Worm (Caenorhabditis elegans) whole organism, young adult: ENCODE data around the gene R05F9.11.
A peak's percentile ranks its signal among the peaks of the same experiment; 100 is the strongest.

Experiments used
- B0019.2 ChIP-seq: fragments of 200-800 bp; sonication (Bioruptor generic); conservative IDR thresholded peaks from 2 replicates; pipeline ENCODE4 v1.3.6; 2022; ENCODE audit warnings: missing genetic modification reagents, missing genetic modification characterization, missing compliant biosample characterization
- D2030.7 ChIP-seq: fragments of 200-800 bp; sonication (Bioruptor generic); IDR thresholded peaks from 2 replicates; pipeline ENCODE4 v1.3.6; 2022; ENCODE audit warnings: missing genetic modification reagents, missing genetic modification characterization, missing compliant biosample characterization
- F23B12.7 ChIP-seq: sonication (generic microtip); optimal IDR thresholded peaks from 2 replicates; lab custom pipeline; 2017; ENCODE audit warnings: missing genetic modification characterization, mild to moderate bottlenecking, missing compliant biosample characterization, antibody characterized with exemption, moderate library complexity; ENCODE audit not compliant: insufficient read depth
- F39B2.1 ChIP-seq: fragments of 200-800 bp; sonication (Bioruptor generic); IDR thresholded peaks from 2 replicates; pipeline ENCODE4 v1.3.6; 2022; ENCODE audit warnings: missing genetic modification reagents, missing genetic modification characterization, missing compliant biosample characterization
- F49E8.2 ChIP-seq: sonication (generic microtip); optimal IDR thresholded peaks from 3 replicates; lab custom pipeline; 2017; ENCODE audit warnings: missing genetic modification characterization, mild to moderate bottlenecking, missing compliant biosample characterization, antibody characterized with exemption, moderate library complexity; ENCODE audit not compliant: insufficient read depth
- F57C9.4 ChIP-seq: sonication (generic microtip); optimal IDR thresholded peaks from 2 replicates; lab custom pipeline; 2017; ENCODE audit warnings: mild to moderate bottlenecking, missing genetic modification characterization, missing compliant biosample characterization
- K11D2.4 ChIP-seq: fragments of 200-800 bp; sonication (Bioruptor generic); IDR thresholded peaks from 2 replicates; pipeline ENCODE4 v1.3.6; 2022; ENCODE audit warnings: missing genetic modification reagents, missing genetic modification characterization, missing compliant biosample characterization
- T07F8.4 ChIP-seq: sonication (generic microtip); optimal IDR thresholded peaks from 2 replicates; lab custom pipeline; 2016; ENCODE audit warnings: mild to moderate bottlenecking, missing genetic modification characterization, moderate library complexity, missing compliant biosample characterization
- Y53F4B.3 ChIP-seq: fragments of 200-800 bp; sonication (Bioruptor generic); IDR thresholded peaks from 2 replicates; pipeline ENCODE4 v1.3.6; 2022; ENCODE audit warnings: missing genetic modification reagents, missing genetic modification characterization, missing compliant biosample characterization
- Y53G8AR.9 ChIP-seq: fragments of 200-800 bp; sonication (Bioruptor generic); conservative IDR thresholded peaks from 2 replicates; pipeline ENCODE4 v1.3.6; 2022; ENCODE audit warnings: missing genetic modification reagents, missing genetic modification characterization, missing compliant biosample characterization
- Y56A3A.18 ChIP-seq: fragments of 200-800 bp; sonication (Bioruptor generic); IDR thresholded peaks from 2 replicates; pipeline ENCODE4 v1.3.6; 2022; ENCODE audit warnings: missing genetic modification reagents, missing genetic modification characterization, missing compliant biosample characterization
- Y79H2A.3 ChIP-seq: fragments of 200-800 bp; sonication (Bioruptor generic); conservative IDR thresholded peaks from 2 replicates; pipeline ENCODE4 v1.3.6; 2022; ENCODE audit warnings: missing genetic modification reagents, missing genetic modification characterization, missing compliant biosample characterization
- akir-1 ChIP-seq: fragments of 200-800 bp; sonication (Bioruptor generic); optimal IDR thresholded peaks from 2 replicates; lab custom pipeline; 2018; ENCODE audit warnings: mild to moderate bottlenecking, missing genetic modification characterization, moderate library complexity, missing compliant biosample characterization
- ama-1 ChIP-seq, 3 experiments: fragments of 150-350 bp in 1 of 3; sonication (generic microtip) in 2 of 3; optimal IDR thresholded peaks; 2 replicates each; lab custom pipeline; 2014 to 2018; ENCODE audit warnings: missing biosample characterization in 2 of 3, missing genetic modification characterization in 2 of 3, missing genetic modification reagents in 2 of 3
- athp-1 ChIP-seq: sonication (generic microtip); optimal IDR thresholded peaks from 2 replicates; lab custom pipeline; 2017; ENCODE audit warnings: mild to moderate bottlenecking, missing genetic modification characterization, missing compliant biosample characterization
- attf-6 ChIP-seq: fragments of 200-800 bp; sonication (Bioruptor generic); IDR thresholded peaks from 2 replicates; pipeline ENCODE4 v1.3.6; 2022; ENCODE audit warnings: missing genetic modification reagents, missing genetic modification characterization, missing compliant biosample characterization
- bed-1 ChIP-seq: fragments of 200-800 bp; sonication (Bioruptor generic); IDR thresholded peaks from 2 replicates; pipeline ENCODE4 v1.3.6; 2022; ENCODE audit warnings: missing genetic modification reagents, missing genetic modification characterization, missing compliant biosample characterization
- ccch-3 ChIP-seq: fragments of 200-800 bp; sonication (Bioruptor generic); optimal IDR thresholded peaks from 2 replicates; lab custom pipeline; 2018; ENCODE audit warnings: mild to moderate bottlenecking, missing genetic modification characterization, missing compliant biosample characterization
- ceh-100 ChIP-seq: fragments of 200-800 bp; sonication (Bioruptor generic); IDR thresholded peaks from 2 replicates; pipeline ENCODE4 v1.3.6; 2022; ENCODE audit warnings: missing genetic modification reagents, missing genetic modification characterization, missing compliant biosample characterization
- ceh-40 ChIP-seq: fragments of 200-800 bp; sonication (Bioruptor generic); IDR thresholded peaks from 2 replicates; pipeline ENCODE4 v1.3.6; 2022; ENCODE audit warnings: missing genetic modification characterization, missing compliant biosample characterization
- ceh-58 ChIP-seq: fragments of 200-800 bp; sonication (Bioruptor generic); IDR thresholded peaks from 2 replicates; pipeline ENCODE4 v1.3.6; 2022; ENCODE audit warnings: missing genetic modification characterization, missing compliant biosample characterization
- ceh-79 ChIP-seq: sonication (generic microtip); optimal IDR thresholded peaks from 2 replicates; lab custom pipeline; 2017; ENCODE audit warnings: mild to moderate bottlenecking, missing genetic modification characterization, missing compliant biosample characterization
- die-1 ChIP-seq: sonication (generic microtip); optimal IDR thresholded peaks from 2 replicates; lab custom pipeline; 2016; ENCODE audit warnings: missing genotype, mild to moderate bottlenecking, missing genetic modification characterization, missing compliant biosample characterization
- dox-1 ChIP-seq: fragments of 200-800 bp; sonication (Bioruptor generic); IDR thresholded peaks from 2 replicates; pipeline ENCODE4 v1.3.6; 2022; ENCODE audit warnings: missing genetic modification reagents, missing genetic modification characterization, missing compliant biosample characterization
- efl-1 ChIP-seq: fragments of 150-350 bp; optimal IDR thresholded peaks from 2 replicates; lab custom pipeline; 2014; ENCODE audit warnings: missing biosample characterization, missing genetic modification reagents, missing genetic modification characterization
- egl-18 ChIP-seq: fragments of 200-800 bp; sonication (Bioruptor generic); IDR thresholded peaks from 2 replicates; pipeline ENCODE4 v1.3.6; 2022; ENCODE audit warnings: missing genetic modification reagents, missing genetic modification characterization, missing compliant biosample characterization
- egl-44 ChIP-seq: fragments of 200-800 bp; sonication (Bioruptor generic); IDR thresholded peaks from 2 replicates; pipeline ENCODE4 v1.3.6; 2022; ENCODE audit warnings: missing genetic modification reagents, missing genetic modification characterization, missing compliant biosample characterization
- him-1 ChIP-seq: sonication (generic microtip); optimal IDR thresholded peaks from 2 replicates; lab custom pipeline; 2016; ENCODE audit warnings: missing genotype, missing genetic modification reagents, missing genetic modification characterization, missing compliant biosample characterization
- hmg-20 ChIP-seq: fragments of 200-800 bp; sonication (Bioruptor generic); IDR thresholded peaks from 2 replicates; pipeline ENCODE4 v1.3.6; 2022; ENCODE audit warnings: missing genetic modification reagents, missing genetic modification characterization, missing compliant biosample characterization
- hrde-1 ChIP-seq: sonication (generic microtip); optimal IDR thresholded peaks from 2 replicates; lab custom pipeline; 2016; ENCODE audit warnings: missing genetic modification characterization, mild to moderate bottlenecking, missing compliant biosample characterization, moderate library complexity, missing genotype, missing genetic modification reagents, borderline replicate concordance
- let-607 ChIP-seq, 2 experiments: fragments of 200-800 bp in 1 of 2; sonication (Bioruptor generic) in 1 of 2; sonication (generic microtip) in 1 of 2; optimal IDR thresholded peaks; 2 replicates each; lab custom pipeline; 2016 to 2018; ENCODE audit warnings: mild to moderate bottlenecking in 2 of 2, missing compliant biosample characterization in 2 of 2, missing genetic modification characterization in 2 of 2, moderate library complexity in 2 of 2, missing genotype in 1 of 2
- lsl-1 ChIP-seq: fragments of 200-800 bp; sonication (Bioruptor generic); optimal IDR thresholded peaks from 2 replicates; lab custom pipeline; 2018; ENCODE audit warnings: mild to moderate bottlenecking, missing genetic modification characterization, moderate library complexity, missing compliant biosample characterization
- madf-10 ChIP-seq: sonication (generic microtip); optimal IDR thresholded peaks from 2 replicates; lab custom pipeline; 2016; ENCODE audit warnings: mild to moderate bottlenecking, missing genetic modification characterization, missing compliant biosample characterization
- madf-3 ChIP-seq: fragments of 200-800 bp; sonication (Bioruptor generic); IDR thresholded peaks from 2 replicates; pipeline ENCODE4 v1.3.6; 2022; ENCODE audit warnings: missing genetic modification reagents, missing genetic modification characterization, missing compliant biosample characterization
- madf-8 ChIP-seq: fragments of 200-800 bp; sonication (Bioruptor generic); conservative IDR thresholded peaks from 2 replicates; pipeline ENCODE4 v1.3.6; 2022; ENCODE audit warnings: missing genetic modification reagents, missing genetic modification characterization, missing compliant biosample characterization
- mcd-1 ChIP-seq: fragments of 200-800 bp; sonication (Bioruptor generic); IDR thresholded peaks from 2 replicates; pipeline ENCODE4 v1.3.6; 2022; ENCODE audit warnings: missing genetic modification reagents, missing genetic modification characterization, missing compliant biosample characterization
- mes-4 ChIP-seq: sonication (generic microtip); optimal IDR thresholded peaks from 2 replicates; lab custom pipeline; 2016; ENCODE audit warnings: missing genotype, missing genetic modification characterization, missing compliant biosample characterization
- mxl-1 ChIP-seq: sonication (generic microtip); optimal IDR thresholded peaks from 2 replicates; lab custom pipeline; 2016; ENCODE audit warnings: missing genetic modification characterization, missing compliant biosample characterization
- nfya-2 ChIP-seq: fragments of 200-800 bp; sonication (Bioruptor generic); IDR thresholded peaks from 2 replicates; pipeline ENCODE4 v1.3.6; 2022; ENCODE audit warnings: missing genetic modification reagents, missing genetic modification characterization, missing compliant biosample characterization
- nhr-120 ChIP-seq: fragments of 200-800 bp; sonication (Bioruptor generic); IDR thresholded peaks from 2 replicates; pipeline ENCODE4 v1.3.6; 2022; ENCODE audit warnings: missing genetic modification characterization, missing compliant biosample characterization
- nhr-90 ChIP-seq: sonication (generic microtip); optimal IDR thresholded peaks from 2 replicates; lab custom pipeline; 2016; ENCODE audit warnings: missing genotype, mild to moderate bottlenecking, missing genetic modification characterization, missing compliant biosample characterization
- rec-8 ChIP-seq, 2 experiments: sonication (generic microtip); optimal IDR thresholded peaks; 2 replicates each; lab custom pipeline; 2016; ENCODE audit warnings: mild to moderate bottlenecking in 2 of 2, missing genetic modification characterization in 2 of 2, missing genetic modification reagents in 2 of 2, missing genotype in 2 of 2, missing biosample characterization in 1 of 2, missing compliant biosample characterization in 1 of 2, moderate library complexity in 1 of 2
- sdz-38 ChIP-seq: sonication (generic microtip); optimal IDR thresholded peaks from 2 replicates; lab custom pipeline; 2016; ENCODE audit warnings: missing genotype, missing genetic modification characterization, missing compliant biosample characterization
- sea-2 ChIP-seq: fragments of 200-800 bp; sonication (Bioruptor generic); IDR thresholded peaks from 2 replicates; pipeline ENCODE4 v1.3.6; 2022; ENCODE audit warnings: missing genetic modification characterization, missing compliant biosample characterization
- snpc-1.1 ChIP-seq: sonication (generic microtip); optimal IDR thresholded peaks from 2 replicates; lab custom pipeline; 2017; ENCODE audit warnings: missing genetic modification characterization, mild to moderate bottlenecking, missing compliant biosample characterization, antibody characterized with exemption, moderate library complexity, missing genotype, missing genetic modification reagents; ENCODE audit not compliant: insufficient read depth
- sptf-2 ChIP-seq: fragments of 200-800 bp; sonication (Bioruptor generic); optimal IDR thresholded peaks from 2 replicates; lab custom pipeline; 2018; ENCODE audit warnings: mild to moderate bottlenecking, missing genetic modification characterization, missing compliant biosample characterization
- tlf-1 ChIP-seq: fragments of 200-800 bp; sonication (Bioruptor generic); optimal IDR thresholded peaks from 2 replicates; lab custom pipeline; 2018; ENCODE audit warnings: mild to moderate bottlenecking, missing genetic modification characterization, missing compliant biosample characterization
- zfh-2 ChIP-seq: fragments of 200-800 bp; sonication (Bioruptor generic); conservative IDR thresholded peaks from 2 replicates; pipeline ENCODE4 v1.3.6; 2022; ENCODE audit warnings: missing genetic modification reagents, missing genetic modification characterization, missing compliant biosample characterization

R05F9.11 gene

ce11 chrII:4955353-4955752 is 41.3 kb upstream of the R05F9.11 start, which contains the start of gene pbs-3 (continued):
- TF ChIP-seq efl-1 (GFP tag; lab: Kevin White, UChicago) (no peak), lsl-1 (GFP tag; lab: Kevin White, UChicago) (peak; percentile 30), mcd-1 (GFP tag; lab: Robert Waterston, UW) (peak; percentile 64), nfya-2 (GFP tag; lab: Robert Waterston, UW) (no peak), mes-4 (tag; lab: Kevin White, UChicago) (no peak), D2030.7 (GFP tag; lab: Robert Waterston, UW) (peak; percentile 61), attf-6 (GFP tag; lab: Robert Waterston, UW) (no peak), sptf-2 (GFP tag; lab: Kevin White, UChicago) (no peak), Y79H2A.3 (GFP tag; lab: Robert Waterston, UW) (no peak), tlf-1 (no peak), snpc-1.1 (tag; lab: Kevin White, UChicago) (no peak), nhr-120 (GFP tag; lab: Robert Waterston, UW) (no peak), die-1 (no peak), egl-18 (GFP tag; lab: Robert Waterston, UW) (no peak), him-1 (tag; lab: Kevin White, UChicago) (no peak), athp-1 (tag; lab: Kevin White, UChicago) (no peak), K11D2.4 (GFP tag; lab: Robert Waterston, UW) (no peak), zfh-2 (GFP tag; lab: Robert Waterston, UW) (no peak), B0019.2 (GFP tag; lab: Robert Waterston, UW) (no peak), sdz-38 (tag; lab: Kevin White, UChicago) (no peak), F57C9.4 (tag; lab: Kevin White, UChicago) (no peak), ceh-40 (GFP tag; lab: Robert Waterston, UW) (no peak), ceh-79 (no peak), Y53F4B.3 (GFP tag; lab: Robert Waterston, UW) (no peak), sea-2 (GFP tag; lab: Robert Waterston, UW) (no peak), ama-1 (optimal IDR thresholded peaks at IDR 0.05; lab: Kevin White, UChicago) (no peak), ama-1 (GFP tag; optimal IDR thresholded peaks at IDR 0.05; lab: Kevin White, UChicago) (no peak), madf-10 (tag; lab: Kevin White, UChicago) (no peak), madf-8 (no peak; the same call in 1 of the 2 replicates), Y56A3A.18 (GFP tag; lab: Robert Waterston, UW) (no peak), egl-44 (no peak), hmg-20 (GFP tag; lab: Robert Waterston, UW) (no peak), akir-1 (GFP tag; lab: Kevin White, UChicago) (no peak), ceh-58 (no peak), bed-1 (GFP tag; lab: Robert Waterston, UW) (no peak), madf-3 (GFP tag; lab: Robert Waterston, UW) (no peak), F49E8.2 (peak; percentile 48), hrde-1 (no peak), T07F8.4 (tag; lab: Kevin White, UChicago) (no peak), let-607 (tag; optimal IDR thresholded peaks at IDR 0.05; lab: Kevin White, UChicago) (no peak), dox-1 (GFP tag; lab: Robert Waterston, UW) (peak; percentile 53; the same call in 1 of the 2 replicates), Y53G8AR.9 (peak; percentile 31; the same call in 1 of the 2 replicates), F23B12.7 (tag; lab: Kevin White, UChicago) (peak; percentile 85), ceh-100 (GFP tag; lab: Robert Waterston, UW) (peak; percentile 93), F39B2.1 (GFP tag; lab: Robert Waterston, UW) (no peak), ccch-3 (no peak), nhr-90 (tag; lab: Kevin White, UChicago) (no peak), rec-8 (tag; optimal IDR thresholded peaks at IDR 0.05; lab: Kevin White, UChicago) (no peak), mxl-1 (tag; lab: Kevin White, UChicago) (no peak)
